Worm (Caenorhabditis elegans): Measurements from ENCODE around the gene srbc-29.

DNA sequence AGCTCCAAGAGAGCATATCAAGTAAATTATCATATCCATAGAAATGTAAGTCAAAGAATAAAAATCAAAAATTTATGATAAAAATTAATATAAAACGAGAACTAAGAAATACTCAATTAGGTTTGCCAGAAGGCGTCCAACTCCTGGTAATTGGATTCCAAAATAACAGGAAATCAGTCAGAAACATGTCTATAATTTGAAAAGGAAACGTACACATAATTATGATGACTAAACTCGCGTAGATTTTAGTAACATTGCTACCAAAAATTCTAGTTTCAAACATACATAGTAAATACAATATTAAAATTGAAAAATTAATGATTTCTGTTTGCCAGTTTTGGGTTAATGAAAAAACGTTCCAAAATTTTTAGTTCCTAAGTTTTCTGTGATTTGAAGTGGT lies 14.0 kb upstream of the srbc-29 start, which contains the start of gene srbc-33:
- TF ChIP-seq nhr-12 (tag; optimal IDR thresholded peaks at IDR 0.05): no peak
- no peak for TF ChIP-seq unc-39 (tag; optimal IDR thresholded peaks at IDR 0.05)
- TF ChIP-seq mab-5 (tag; optimal IDR thresholded peaks at IDR 0.05): no peak

Measured in whole organism, L2 larva.